Fruit fly (Drosophila melanogaster) whole organism, embryonic: Measurements from ENCODE around the gene CG12279.

Experiments used
- Abd-B ChIP-seq: fragments of 200-800 bp; sonication (Bioruptor generic); optimal IDR thresholded peaks from 2 replicates; lab custom pipeline; 2018; ENCODE audit warnings: missing biosample characterization, mild to moderate bottlenecking, missing genetic modification characterization, moderate library complexity
- Antp ChIP-seq: fragments of 200-800 bp; sonication (Bioruptor generic); optimal IDR thresholded peaks from 3 replicates; lab custom pipeline; 2016; ENCODE audit warnings: missing biosample characterization, missing genetic modification characterization
- Atf6 ChIP-seq: fragments of 200-800 bp; sonication (Bioruptor generic); IDR thresholded peaks from 2 replicates; pipeline ENCODE4 v1.3.6; 2022; ENCODE audit warnings: missing biosample characterization, missing genetic modification characterization
- Bgb ChIP-seq: fragments of 200-800 bp; sonication (Bioruptor generic); IDR thresholded peaks from 2 replicates; pipeline ENCODE4 v1.3.6; 2022; ENCODE audit warnings: missing biosample characterization, missing genetic modification characterization; ENCODE audit not compliant: partially characterized antibody
- C15 ChIP-seq: fragments of 200-800 bp; sonication (Bioruptor generic); IDR thresholded peaks from 3 replicates; pipeline ENCODE4 v1.3.6; 2022; ENCODE audit warnings: missing biosample characterization, missing genetic modification characterization
- CG11085 ChIP-seq: fragments of 200-800 bp; sonication (Bioruptor generic); IDR thresholded peaks from 2 replicates; pipeline ENCODE4 v1.3.6; 2022; ENCODE audit warnings: missing biosample characterization, missing genetic modification characterization
- CG13424 ChIP-seq: fragments of 200-800 bp; sonication (Bioruptor generic); optimal IDR thresholded peaks from 2 replicates; lab custom pipeline; 2019; ENCODE audit warnings: missing biosample characterization, mild to moderate bottlenecking, missing genetic modification characterization, moderate library complexity
- CG14014 ChIP-seq: fragments of 200-800 bp; sonication (Bioruptor generic); IDR thresholded peaks from 2 replicates; pipeline ENCODE4 v1.3.6; 2022; ENCODE audit warnings: missing biosample characterization, missing genetic modification characterization
- CG15479 ChIP-seq: fragments of 200-800 bp; sonication (Bioruptor generic); optimal IDR thresholded peaks from 3 replicates; lab custom pipeline; 2019; ENCODE audit warnings: missing biosample characterization, mild to moderate bottlenecking, missing genetic modification characterization, moderate library complexity
- CG15696 ChIP-seq: fragments of 200-800 bp; sonication (Bioruptor generic); optimal IDR thresholded peaks from 2 replicates; lab custom pipeline; 2019; ENCODE audit warnings: missing biosample characterization, mild to moderate bottlenecking, missing genetic modification characterization, moderate library complexity
- CG17361 ChIP-seq: fragments of 200-800 bp; sonication (Bioruptor generic); IDR thresholded peaks from 3 replicates; pipeline ENCODE4 v1.3.6; 2022; ENCODE audit warnings: missing biosample characterization, missing genetic modification characterization
- CG2712 ChIP-seq: fragments of 200-800 bp; optimal IDR thresholded peaks from 3 replicates; lab custom pipeline; 2019; ENCODE audit warnings: missing biosample characterization, mild to moderate bottlenecking, missing genetic modification characterization, moderate library complexity
- CG30403 ChIP-seq: fragments of 200-800 bp; sonication (Bioruptor generic); optimal IDR thresholded peaks from 3 replicates; lab custom pipeline; 2016; ENCODE audit warnings: missing biosample characterization, missing genetic modification characterization
- CG31365 ChIP-seq: fragments of 200-800 bp; sonication (Bioruptor generic); optimal IDR thresholded peaks from 2 replicates; lab custom pipeline; 2018; ENCODE audit warnings: missing biosample characterization, mild to moderate bottlenecking, missing genetic modification characterization
- CG31441 ChIP-seq: fragments of 200-800 bp; sonication (Bioruptor generic); IDR thresholded peaks from 2 replicates; pipeline ENCODE4 v1.3.6; 2022; ENCODE audit warnings: missing biosample characterization, missing genetic modification characterization
- CG33557 ChIP-seq: fragments of 200-800 bp; sonication (Bioruptor generic); optimal IDR thresholded peaks from 2 replicates; lab custom pipeline; 2019; ENCODE audit warnings: missing biosample characterization, mild to moderate bottlenecking, missing genetic modification characterization, moderate library complexity
- CG4617 ChIP-seq: fragments of 200-800 bp; sonication (Bioruptor generic); optimal IDR thresholded peaks from 3 replicates; lab custom pipeline; 2016; ENCODE audit warnings: missing biosample characterization, missing genetic modification characterization, borderline replicate concordance
- CG5245 ChIP-seq: fragments of 200-800 bp; sonication (Bioruptor generic); optimal IDR thresholded peaks from 3 replicates; lab custom pipeline; 2016; ENCODE audit warnings: missing biosample characterization, missing genetic modification characterization
- CG8089 ChIP-seq: fragments of 200-800 bp; sonication (Bioruptor generic); optimal IDR thresholded peaks from 3 replicates; lab custom pipeline; 2016; ENCODE audit warnings: missing biosample characterization, missing genetic modification characterization
- CG8478 ChIP-seq: fragments of >200 bp; optimal IDR thresholded peaks from 2 replicates; lab custom pipeline; 2018
- CoRest ChIP-seq: fragments of 200-800 bp; sonication (Bioruptor generic); optimal IDR thresholded peaks from 3 replicates; lab custom pipeline; 2018; ENCODE audit warnings: missing biosample characterization, mild to moderate bottlenecking, missing genetic modification characterization, moderate library complexity
- Dek ChIP-seq: fragments of 200-800 bp; sonication (Bioruptor generic); optimal IDR thresholded peaks from 3 replicates; lab custom pipeline; 2019; ENCODE audit warnings: missing biosample characterization, mild to moderate bottlenecking, missing genetic modification characterization, moderate library complexity
- Drgx ChIP-seq: fragments of 200-800 bp; sonication (Bioruptor generic); IDR thresholded peaks from 2 replicates; pipeline ENCODE4 v1.3.6; 2022; ENCODE audit warnings: missing biosample characterization, missing genetic modification characterization
- MTF-1 ChIP-seq: fragments of 200-800 bp; sonication (Bioruptor generic); optimal IDR thresholded peaks from 2 replicates; lab custom pipeline; 2018; ENCODE audit warnings: missing biosample characterization, mild to moderate bottlenecking, missing genetic modification characterization, borderline replicate concordance
- Oli ChIP-seq: fragments of 200-800 bp; sonication (Bioruptor generic); optimal IDR thresholded peaks from 2 replicates; lab custom pipeline; 2018; ENCODE audit warnings: missing biosample characterization, mild to moderate bottlenecking, missing genetic modification characterization, moderate library complexity
- Optix ChIP-seq: fragments of 200-800 bp; sonication (Bioruptor generic); IDR thresholded peaks from 3 replicates; pipeline ENCODE4 v1.3.6; 2022; ENCODE audit warnings: missing biosample characterization, missing genetic modification characterization
- YL-1 ChIP-seq: fragments of 200-800 bp; sonication (Bioruptor generic); optimal IDR thresholded peaks from 3 replicates; lab custom pipeline; 2017; ENCODE audit warnings: missing biosample characterization, mild to moderate bottlenecking, missing genetic modification characterization
- btn ChIP-seq: fragments of 200-800 bp; sonication (Bioruptor generic); optimal IDR thresholded peaks from 2 replicates; lab custom pipeline; 2016; ENCODE audit warnings: missing biosample characterization, missing genetic modification characterization
- chinmo ChIP-seq: fragments of 200-800 bp; sonication (Bioruptor generic); IDR thresholded peaks from 4 replicates; pipeline ENCODE4 v1.3.6; 2022; ENCODE audit warnings: missing biosample characterization, missing genetic modification characterization; ENCODE audit not compliant: partially characterized antibody
- croc ChIP-seq: fragments of 200-800 bp; sonication (Bioruptor generic); conservative IDR thresholded peaks from 3 replicates; pipeline ENCODE4 v1.3.6; 2022; ENCODE audit warnings: missing biosample characterization, missing genetic modification characterization
- da ChIP-seq: fragments of 200-800 bp; sonication (Bioruptor generic); optimal IDR thresholded peaks from 2 replicates; lab custom pipeline; 2016; ENCODE audit warnings: missing biosample characterization, missing genetic modification characterization
- dati ChIP-seq: fragments of 200-800 bp; sonication (Bioruptor generic); IDR thresholded peaks from 2 replicates; pipeline ENCODE4 v1.3.6; 2022; ENCODE audit warnings: missing biosample characterization, missing genetic modification characterization
- fd102C ChIP-seq: fragments of 200-800 bp; sonication (Bioruptor generic); optimal IDR thresholded peaks from 2 replicates; lab custom pipeline; 2018; ENCODE audit warnings: missing biosample characterization, mild to moderate bottlenecking, missing genetic modification characterization, moderate library complexity
- gem ChIP-seq: fragments of 200-800 bp; sonication (Bioruptor generic); optimal IDR thresholded peaks from 2 replicates; lab custom pipeline; 2019; ENCODE audit warnings: missing biosample characterization, mild to moderate bottlenecking, missing genetic modification characterization, moderate library complexity
- grn ChIP-seq: fragments of 200-800 bp; sonication (Bioruptor generic); optimal IDR thresholded peaks from 3 replicates; lab custom pipeline; 2017; ENCODE audit warnings: missing biosample characterization, missing genetic modification characterization
- gsb-n ChIP-seq: fragments of 200-800 bp; sonication (Bioruptor generic); optimal IDR thresholded peaks from 3 replicates; lab custom pipeline; 2018; ENCODE audit warnings: missing biosample characterization, mild to moderate bottlenecking, missing genetic modification characterization
- gt ChIP-seq: fragments of 200-800 bp; sonication (Bioruptor generic); IDR thresholded peaks from 2 replicates; pipeline ENCODE4 v1.3.6; 2022; ENCODE audit warnings: missing biosample characterization, missing genetic modification characterization
- ham ChIP-seq: fragments of 200-800 bp; sonication (Bioruptor generic); IDR thresholded peaks from 2 replicates; pipeline ENCODE4 v1.3.6; 2022; ENCODE audit warnings: missing biosample characterization, missing genetic modification characterization
- ind ChIP-seq: fragments of 200-800 bp; sonication (Bioruptor generic); optimal IDR thresholded peaks from 3 replicates; lab custom pipeline; 2016; ENCODE audit warnings: missing biosample characterization, missing genetic modification characterization
- kah ChIP-seq: fragments of 200-800 bp; sonication (Bioruptor generic); optimal IDR thresholded peaks from 2 replicates; lab custom pipeline; 2018; ENCODE audit warnings: missing biosample characterization, mild to moderate bottlenecking, missing genetic modification characterization
- kni ChIP-seq: fragments of 200-800 bp; sonication (Bioruptor generic); optimal IDR thresholded peaks from 3 replicates; lab custom pipeline; 2017; ENCODE audit warnings: mild to moderate bottlenecking, missing biosample characterization, missing genetic modification reagents, missing genetic modification characterization
- knrl ChIP-seq: fragments of 200-800 bp; sonication (Bioruptor generic); IDR thresholded peaks from 3 replicates; pipeline ENCODE4 v1.3.6; 2022; ENCODE audit warnings: missing biosample characterization, missing genetic modification characterization; ENCODE audit not compliant: partially characterized antibody
- lbe ChIP-seq: fragments of 200-800 bp; sonication (Bioruptor generic); optimal IDR thresholded peaks from 2 replicates; lab custom pipeline; 2016; ENCODE audit warnings: missing biosample characterization, mild to moderate bottlenecking, missing genetic modification characterization
- mirr ChIP-seq: fragments of 200-800 bp; sonication (Bioruptor generic); optimal IDR thresholded peaks from 3 replicates; lab custom pipeline; 2018; ENCODE audit warnings: missing biosample characterization, mild to moderate bottlenecking, missing genetic modification characterization
- odd ChIP-seq: fragments of 200-800 bp; sonication (Bioruptor generic); optimal IDR thresholded peaks from 2 replicates; lab custom pipeline; 2017; ENCODE audit warnings: missing biosample characterization, mild to moderate bottlenecking, missing genetic modification characterization
- pan ChIP-seq, 4 experiments: fragments of >200 bp in 3 of 4; fragments of 200-800 bp in 1 of 4; sonication (Bioruptor generic) in 1 of 4; optimal IDR thresholded peaks in 3 of 4; IDR thresholded peaks in 1 of 4; 2 replicates each; pipeline versions ENCODE4 v1.3.6 to Lab custom; 2017 to 2022; ENCODE audit warnings: missing biosample characterization in 2 of 4, missing genetic modification characterization in 2 of 4, mixed read lengths in 1 of 4
- sna ChIP-seq: fragments of 200-800 bp; sonication (Bioruptor generic); IDR thresholded peaks from 2 replicates; pipeline ENCODE4 v1.3.6; 2022; ENCODE audit warnings: missing biosample characterization, missing genetic modification characterization; ENCODE audit not compliant: partially characterized antibody
- toy ChIP-seq: fragments of 200-800 bp; sonication (Bioruptor generic); IDR thresholded peaks from 2 replicates; pipeline ENCODE4 v1.3.6; 2022; ENCODE audit warnings: missing biosample characterization, missing genetic modification characterization
- vfl ChIP-seq: fragments of 200-800 bp; sonication (Bioruptor generic); optimal IDR thresholded peaks from 2 replicates; lab custom pipeline; 2016; ENCODE audit warnings: missing biosample characterization, missing genetic modification characterization
- vnd ChIP-seq: fragments of 200-800 bp; sonication (Bioruptor generic); IDR thresholded peaks from 3 replicates; pipeline ENCODE4 v1.3.6; 2022; ENCODE audit warnings: missing biosample characterization, missing genetic modification characterization; ENCODE audit not compliant: partially characterized antibody
- wor ChIP-seq: fragments of 200-800 bp; sonication (Bioruptor generic); IDR thresholded peaks from 2 replicates; pipeline ENCODE4 v1.3.6; 2022; ENCODE audit warnings: missing biosample characterization, missing genetic modification characterization
- yki ChIP-seq: fragments of >200 bp; optimal IDR thresholded peaks from 3 replicates; lab custom pipeline; 2018

CG12279 gene

DNA sequence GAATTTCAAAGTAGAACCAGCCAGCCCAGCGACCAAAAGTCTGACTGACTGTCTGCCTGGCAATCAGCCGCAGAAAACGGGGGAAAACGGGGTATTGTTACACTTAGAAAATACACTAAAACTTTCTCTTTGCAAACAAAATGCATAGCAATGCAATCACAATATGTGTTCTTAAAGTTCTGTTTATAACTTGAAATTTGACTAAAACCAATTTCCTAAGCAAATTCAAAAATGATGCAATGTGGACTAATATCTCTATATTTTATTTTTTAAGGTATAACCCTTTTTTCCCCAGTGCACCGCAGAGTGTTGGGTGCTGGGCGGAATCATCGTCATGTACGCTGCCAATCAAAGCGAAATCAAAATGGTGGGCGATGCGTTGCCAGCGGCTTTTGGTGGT, 46.1 kb downstream of the CG12279 start (continued):
- TF ChIP-seq wor (GFP tag; lab: Robert Waterston, UW) = no peak
- no peak for TF ChIP-seq mirr
- no peak for TF ChIP-seq odd (GFP tag; lab: Kevin White, UChicago)
- no peak for TF ChIP-seq CG2712 (tag; lab: Kevin White, UChicago)
- TF ChIP-seq Dek (tag; lab: Kevin White, UChicago) = no peak
- TF ChIP-seq Oli (tag; lab: Kevin White, UChicago) = peak; percentile 6
- TF ChIP-seq ham (GFP tag; lab: Robert Waterston, UW) = no peak
- no peak for TF ChIP-seq grn (GFP tag; lab: Kevin White, UChicago)
- TF ChIP-seq C15 = no peak
- peak; percentile 25 for TF ChIP-seq CG30403 (GFP tag; lab: Kevin White, UChicago)
- no peak for TF ChIP-seq CG4617 (GFP tag; lab: Kevin White, UChicago)
- TF ChIP-seq kni (GFP tag; lab: Kevin White, UChicago) = no peak
- TF ChIP-seq gem = peak; percentile 65
- TF ChIP-seq knrl = no peak
- no peak for TF ChIP-seq Drgx
- no peak for TF ChIP-seq da (GFP tag; lab: Kevin White, UChicago)
- TF ChIP-seq Antp (GFP tag; lab: Kevin White, UChicago) = no peak
- TF ChIP-seq croc = no peak
- no peak for TF ChIP-seq MTF-1 (GFP tag; lab: Kevin White, UChicago)
- no peak for TF ChIP-seq CG8478 (lab: Kevin White, UChicago)
- peak; percentile 19 for TF ChIP-seq CG13424 (tag; lab: Kevin White, UChicago)
- TF ChIP-seq CG15696 (tag; lab: Kevin White, UChicago) = no peak
- no peak for TF ChIP-seq fd102C (GFP tag; lab: Kevin White, UChicago)
- TF ChIP-seq lbe (GFP tag; lab: Kevin White, UChicago) = no peak
- TF ChIP-seq CG8089 = no peak
- TF ChIP-seq CG31441 (GFP tag; lab: Robert Waterston, UW) = no peak; the same call in 1 of the 2 replicates
- no peak for TF ChIP-seq sna (GFP tag; lab: Robert Waterston, UW)
- TF ChIP-seq Abd-B (GFP tag; lab: Kevin White, UChicago) = peak; percentile 31
- TF ChIP-seq CG31365 (tag; lab: Kevin White, UChicago) = no peak
- no peak for TF ChIP-seq gt
- no peak for TF ChIP-seq Bgb (GFP tag; lab: Robert Waterston, UW)
- no peak for TF ChIP-seq kah (GFP tag; lab: Kevin White, UChicago)
- TF ChIP-seq ind = peak; percentile 17
- no peak for TF ChIP-seq chinmo (GFP tag; lab: Robert Waterston, UW)
- peak; percentile 24 for TF ChIP-seq CoRest (tag; lab: Kevin White, UChicago)
- TF ChIP-seq Atf6 (GFP tag; lab: Robert Waterston, UW) = no peak
- TF ChIP-seq CG17361 (GFP tag; lab: Robert Waterston, UW) = no peak
- TF ChIP-seq pan (optimal IDR thresholded peaks at IDR 0.05; lab: Kevin White, UChicago) = no peak
- TF ChIP-seq pan (GFP tag; optimal IDR thresholded peaks at IDR 0.05 in 1 of 2, IDR thresholded peaks at IDR 0.05 in 1 of 2) = peak in 1 of 2 experiments; percentile 12
- TF ChIP-seq gsb-n (tag; lab: Kevin White, UChicago) = no peak
- TF ChIP-seq btn = no peak
- no peak for TF ChIP-seq dati (GFP tag; lab: Robert Waterston, UW)
- no peak for TF ChIP-seq CG11085 (GFP tag; lab: Robert Waterston, UW)
- no peak for TF ChIP-seq YL-1 (GFP tag; lab: Kevin White, UChicago)
- TF ChIP-seq vfl (GFP tag; lab: Kevin White, UChicago) = no peak
- TF ChIP-seq CG15479 (GFP tag; lab: Kevin White, UChicago) = no peak
- no peak for TF ChIP-seq Optix
- TF ChIP-seq vnd (GFP tag; lab: Robert Waterston, UW) = no peak
- TF ChIP-seq yki (lab: Kevin White, UChicago) = no peak
- TF ChIP-seq CG5245 (GFP tag; lab: Kevin White, UChicago) = no peak
- no peak for TF ChIP-seq CG33557
- no peak for TF ChIP-seq toy
- TF ChIP-seq CG14014 (GFP tag; lab: Robert Waterston, UW) = no peak
